Fruit fly (Drosophila melanogaster): Measurements from ENCODE around the gene CG14535.

CG14535 gene

dm6 chr2L:7879292-7879894, 24.1 kb upstream of the CG14535 start, which contains the start of gene spz3:
spz3 (minus strand) TSS chr2L:7879552.
- TF ChIP-seq usp (GFP tag; optimal IDR thresholded peaks at IDR 0.05) (no peak), CG8478 (optimal IDR thresholded peaks at IDR 0.05) (no peak), pan (optimal IDR thresholded peaks at IDR 0.05) (no peak), EcR (GFP tag; optimal IDR thresholded peaks at IDR 0.05) (no peak), psq (optimal IDR thresholded peaks at IDR 0.05) (no peak), Dll (optimal IDR thresholded peaks at IDR 0.05) (no peak)

dm6 chr2L:7878372-7878771, 23.1 kb upstream of the CG14535 start:
- no peak for TF ChIP-seq CG8478 (optimal IDR thresholded peaks at IDR 0.05)
- TF ChIP-seq EcR (GFP tag; optimal IDR thresholded peaks at IDR 0.05) = no peak
- TF ChIP-seq usp (GFP tag; optimal IDR thresholded peaks at IDR 0.05) = no peak
- no peak for TF ChIP-seq Dll (optimal IDR thresholded peaks at IDR 0.05)
- no peak for TF ChIP-seq psq (optimal IDR thresholded peaks at IDR 0.05)
- no peak for TF ChIP-seq pan (optimal IDR thresholded peaks at IDR 0.05)

dm6 chr2L:7876520-7877232, 21.4 kb upstream of the CG14535 start:
- TF ChIP-seq pan (optimal IDR thresholded peaks at IDR 0.05) = no peak
- no peak for TF ChIP-seq psq (optimal IDR thresholded peaks at IDR 0.05)
- TF ChIP-seq Dll (optimal IDR thresholded peaks at IDR 0.05) = no peak

dm6 chr2L:7875676-7876075, 20.4 kb upstream of the CG14535 start:
- no peak for TF ChIP-seq psq (optimal IDR thresholded peaks at IDR 0.05)
- no peak for TF ChIP-seq CG8478 (optimal IDR thresholded peaks at IDR 0.05)
- no peak for TF ChIP-seq usp (GFP tag; optimal IDR thresholded peaks at IDR 0.05)
- TF ChIP-seq EcR (GFP tag; optimal IDR thresholded peaks at IDR 0.05) = no peak
- TF ChIP-seq Dll (optimal IDR thresholded peaks at IDR 0.05) = no peak
- no peak for TF ChIP-seq pan (optimal IDR thresholded peaks at IDR 0.05)

dm6 chr2L:7872680-7873079, 17.4 kb upstream of the CG14535 start:
- TF ChIP-seq usp (GFP tag; optimal IDR thresholded peaks at IDR 0.05) (no peak), Dll (optimal IDR thresholded peaks at IDR 0.05) (no peak), CG8478 (optimal IDR thresholded peaks at IDR 0.05) (no peak), pan (optimal IDR thresholded peaks at IDR 0.05) (no peak), psq (optimal IDR thresholded peaks at IDR 0.05) (no peak), EcR (GFP tag; optimal IDR thresholded peaks at IDR 0.05) (no peak)

dm6 chr2L:7871821-7872524, 16.7 kb upstream of the CG14535 start:
- TF ChIP-seq EcR (GFP tag; optimal IDR thresholded peaks at IDR 0.05) (no peak), psq (optimal IDR thresholded peaks at IDR 0.05) (no peak), pan (optimal IDR thresholded peaks at IDR 0.05) (no peak), usp (GFP tag; optimal IDR thresholded peaks at IDR 0.05) (no peak), CG8478 (optimal IDR thresholded peaks at IDR 0.05) (no peak), Dll (optimal IDR thresholded peaks at IDR 0.05) (no peak)

dm6 chr2L:7871332-7871731, 16.1 kb upstream of the CG14535 start, which contains the start of gene Proc:
Proc (minus strand) TSS chr2L:7871432.
- no peak for TF ChIP-seq CG8478 (optimal IDR thresholded peaks at IDR 0.05)
- no peak for TF ChIP-seq psq (optimal IDR thresholded peaks at IDR 0.05)
- TF ChIP-seq EcR (GFP tag; optimal IDR thresholded peaks at IDR 0.05) = no peak
- no peak for TF ChIP-seq usp (GFP tag; optimal IDR thresholded peaks at IDR 0.05)
- no peak for TF ChIP-seq pan (optimal IDR thresholded peaks at IDR 0.05)
- no peak for TF ChIP-seq Dll (optimal IDR thresholded peaks at IDR 0.05)

dm6 chr2L:7870212-7870611, 14.9 kb upstream of the CG14535 start:
- TF ChIP-seq psq (optimal IDR thresholded peaks at IDR 0.05) = no peak
- TF ChIP-seq EcR (GFP tag; optimal IDR thresholded peaks at IDR 0.05) = no peak
- no peak for TF ChIP-seq CG8478 (optimal IDR thresholded peaks at IDR 0.05)
- TF ChIP-seq usp (GFP tag; optimal IDR thresholded peaks at IDR 0.05) = no peak
- TF ChIP-seq Dll (optimal IDR thresholded peaks at IDR 0.05) = peak; percentile 40
- no peak for TF ChIP-seq pan (optimal IDR thresholded peaks at IDR 0.05)

dm6 chr2L:7868608-7869007, 13.3 kb upstream of the CG14535 start:
- no peak for TF ChIP-seq EcR (GFP tag; optimal IDR thresholded peaks at IDR 0.05)
- no peak for TF ChIP-seq Dll (optimal IDR thresholded peaks at IDR 0.05)
- no peak for TF ChIP-seq psq (optimal IDR thresholded peaks at IDR 0.05)
- TF ChIP-seq usp (GFP tag; optimal IDR thresholded peaks at IDR 0.05) = no peak
- TF ChIP-seq pan (optimal IDR thresholded peaks at IDR 0.05) = no peak
- no peak for TF ChIP-seq CG8478 (optimal IDR thresholded peaks at IDR 0.05)

dm6 chr2L:7861733-7862132, 6.5 kb upstream of the CG14535 start:
- TF ChIP-seq EcR (GFP tag; optimal IDR thresholded peaks at IDR 0.05) = no peak
- TF ChIP-seq CG8478 (optimal IDR thresholded peaks at IDR 0.05) = no peak
- TF ChIP-seq pan (optimal IDR thresholded peaks at IDR 0.05) = no peak

- TF ChIP-seq Dll (optimal IDR thresholded peaks at IDR 0.05) (no peak), EcR (GFP tag; optimal IDR thresholded peaks at IDR 0.05) (no peak)
Observed at dm6 chr2L:7860739-7861138, 5.5 kb upstream of the CG14535 start, which contains the start of gene TwdlE. TwdlE (minus strand) TSS chr2L:7860839.

dm6 chr2L:7856380-7857127, 1.3 kb upstream of the CG14535 start, which contains the start of gene lectin-28C:
lectin-28C (plus strand) TSS chr2L:7857077.
- TF ChIP-seq EcR (GFP tag; optimal IDR thresholded peaks at IDR 0.05) = peak; percentile 71 to 86
